Fruit fly (Drosophila melanogaster): ENCODE results near the gene wrd.

DNA sequence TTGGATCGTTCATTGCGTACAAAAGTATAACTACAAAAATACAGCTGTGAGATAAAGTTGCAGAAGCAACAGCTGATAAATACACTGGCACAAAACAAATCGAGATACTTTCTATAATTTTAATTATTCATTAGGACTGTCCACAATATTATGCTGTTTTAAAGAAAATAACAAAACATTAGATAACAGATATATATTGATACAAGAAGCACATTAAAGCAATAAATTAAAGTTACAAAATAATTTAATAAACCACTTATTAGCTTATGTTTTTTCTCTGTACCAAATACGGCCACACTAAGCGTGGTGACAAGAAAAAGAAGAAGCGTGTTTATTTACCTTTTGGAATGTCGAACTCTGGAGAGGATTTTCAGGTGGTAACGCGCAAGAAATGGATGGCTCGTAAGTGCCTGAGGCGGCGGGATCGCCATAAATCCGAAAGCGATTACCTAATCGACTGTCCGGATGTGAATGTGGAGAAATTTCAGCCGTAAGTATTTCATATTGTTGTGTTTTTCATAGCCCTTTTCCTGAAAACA lies 52.7 kb downstream of the wrd start, which contains the start of the genes CG7988 and CG7183:
- TF ChIP-seq CG8478 (optimal IDR thresholded peaks at IDR 0.05) (no peak), psq (optimal IDR thresholded peaks at IDR 0.05) (no peak), Dll (optimal IDR thresholded peaks at IDR 0.05) (no peak), EcR (GFP tag; optimal IDR thresholded peaks at IDR 0.05) (no peak)
